Worm (Caenorhabditis elegans) whole organism, mixed stage, embryonic: ENCODE results near the gene pals-20.
"Not testable (repeated sequence)": the region's sequence is repeated elsewhere in the genome, so short reads cannot be mapped to it uniquely, and the experiment has no call there.

Source experiments
- bed-3 ChIP-seq: fragments of 200-800 bp; sonication (Bioruptor generic); optimal IDR thresholded peaks from 3 replicates; lab custom pipeline; 2018; ENCODE audit warnings: mild to moderate bottlenecking, missing genetic modification characterization, moderate library complexity, missing compliant biosample characterization
- blmp-1 ChIP-seq: fragments of 150-350 bp; optimal IDR thresholded peaks from 2 replicates; lab custom pipeline; 2014; ENCODE audit warnings: missing biosample characterization, missing genetic modification characterization
- ceh-39 ChIP-seq: fragments of 150-350 bp; optimal IDR thresholded peaks from 2 replicates; lab custom pipeline; 2014; ENCODE audit warnings: missing biosample characterization, missing genetic modification characterization
- ceh-43 ChIP-seq: fragments of 200-800 bp; sonication (Bioruptor generic); optimal IDR thresholded peaks from 2 replicates; lab custom pipeline; 2018; ENCODE audit warnings: mild to moderate bottlenecking, missing genetic modification characterization, moderate library complexity, missing compliant biosample characterization
- ceh-83 ChIP-seq: fragments of 200-800 bp; sonication (Bioruptor generic); optimal IDR thresholded peaks from 2 replicates; lab custom pipeline; 2018; ENCODE audit warnings: mild to moderate bottlenecking, missing genetic modification characterization, missing compliant biosample characterization
- cnd-1 ChIP-seq: fragments of 200-800 bp; sonication (Bioruptor generic); optimal IDR thresholded peaks from 2 replicates; lab custom pipeline; 2018; ENCODE audit warnings: mild to moderate bottlenecking, missing genetic modification characterization, missing compliant biosample characterization
- elt-1 ChIP-seq: sonication (generic microtip); optimal IDR thresholded peaks from 2 replicates; lab custom pipeline; 2017; ENCODE audit warnings: missing genetic modification characterization, mild to moderate bottlenecking, missing compliant biosample characterization, antibody characterized with exemption, moderate library complexity, borderline replicate concordance; ENCODE audit not compliant: insufficient read depth
- flh-1 ChIP-seq: fragments of 200-800 bp; sonication (Bioruptor generic); optimal IDR thresholded peaks from 2 replicates; lab custom pipeline; 2018; ENCODE audit warnings: mild to moderate bottlenecking, missing genetic modification characterization, moderate library complexity, missing compliant biosample characterization
- ham-2 ChIP-seq: fragments of 200-800 bp; sonication (Bioruptor generic); optimal IDR thresholded peaks from 2 replicates; lab custom pipeline; 2018; ENCODE audit warnings: mild to moderate bottlenecking, missing genetic modification characterization, missing compliant biosample characterization
- hlh-1 ChIP-seq: fragments of 150-350 bp; optimal IDR thresholded peaks from 2 replicates; lab custom pipeline; 2014; ENCODE audit warnings: missing biosample characterization, missing genetic modification reagents, missing genetic modification characterization
- lin-32 ChIP-seq: fragments of 200-800 bp; sonication (Bioruptor generic); optimal IDR thresholded peaks from 2 replicates; lab custom pipeline; 2018; ENCODE audit warnings: mild to moderate bottlenecking, missing genetic modification characterization, missing compliant biosample characterization
- mab-5 ChIP-seq: fragments of 150-350 bp; optimal IDR thresholded peaks from 2 replicates; lab custom pipeline; 2014; ENCODE audit warnings: missing biosample characterization, missing genetic modification characterization
- mls-2 ChIP-seq: sonication (generic microtip); optimal IDR thresholded peaks from 2 replicates; lab custom pipeline; 2016; ENCODE audit warnings: mild to moderate bottlenecking, missing genetic modification characterization, moderate library complexity, missing compliant biosample characterization
- nhr-12 ChIP-seq: fragments of 150-350 bp; optimal IDR thresholded peaks from 2 replicates; lab custom pipeline; 2014; ENCODE audit warnings: missing biosample characterization, missing genetic modification characterization
- nhr-2 ChIP-seq: fragments of 150-350 bp; optimal IDR thresholded peaks from 2 replicates; lab custom pipeline; 2014; ENCODE audit warnings: missing biosample characterization, missing genetic modification characterization
- nhr-28 ChIP-seq: fragments of 150-350 bp; optimal IDR thresholded peaks from 2 replicates; lab custom pipeline; 2014; ENCODE audit warnings: missing biosample characterization, missing genetic modification characterization
- nhr-76 ChIP-seq: sonication (generic microtip); optimal IDR thresholded peaks from 2 replicates; lab custom pipeline; 2017; ENCODE audit warnings: missing biosample characterization, missing genetic modification characterization
- sptf-1 ChIP-seq: sonication (generic microtip); optimal IDR thresholded peaks from 2 replicates; lab custom pipeline; 2017; ENCODE audit warnings: mild to moderate bottlenecking, missing genetic modification characterization, moderate library complexity, missing compliant biosample characterization
- tbx-8 ChIP-seq: fragments of 200-800 bp; sonication (Bioruptor generic); optimal IDR thresholded peaks from 2 replicates; lab custom pipeline; 2018; ENCODE audit warnings: mild to moderate bottlenecking, missing genetic modification characterization, moderate library complexity, missing compliant biosample characterization
- unc-120 ChIP-seq: sonication (generic microtip); optimal IDR thresholded peaks from 2 replicates; lab custom pipeline; 2017; ENCODE audit warnings: missing genetic modification characterization, missing compliant biosample characterization; ENCODE audit not compliant: poor library complexity, severe bottlenecking
- unc-62 ChIP-seq: fragments of 150-350 bp; optimal IDR thresholded peaks from 2 replicates; lab custom pipeline; 2014; ENCODE audit warnings: missing biosample characterization, missing genetic modification reagents, missing genetic modification characterization
- zip-8 ChIP-seq: fragments of 150-350 bp; optimal IDR thresholded peaks from 2 replicates; lab custom pipeline; 2014; ENCODE audit warnings: missing biosample characterization, missing genetic modification characterization
- ztf-11 ChIP-seq: fragments of 150-350 bp; optimal IDR thresholded peaks from 2 replicates; lab custom pipeline; 2014; ENCODE audit warnings: missing biosample characterization, missing genetic modification characterization

pals-20 gene

DNA sequence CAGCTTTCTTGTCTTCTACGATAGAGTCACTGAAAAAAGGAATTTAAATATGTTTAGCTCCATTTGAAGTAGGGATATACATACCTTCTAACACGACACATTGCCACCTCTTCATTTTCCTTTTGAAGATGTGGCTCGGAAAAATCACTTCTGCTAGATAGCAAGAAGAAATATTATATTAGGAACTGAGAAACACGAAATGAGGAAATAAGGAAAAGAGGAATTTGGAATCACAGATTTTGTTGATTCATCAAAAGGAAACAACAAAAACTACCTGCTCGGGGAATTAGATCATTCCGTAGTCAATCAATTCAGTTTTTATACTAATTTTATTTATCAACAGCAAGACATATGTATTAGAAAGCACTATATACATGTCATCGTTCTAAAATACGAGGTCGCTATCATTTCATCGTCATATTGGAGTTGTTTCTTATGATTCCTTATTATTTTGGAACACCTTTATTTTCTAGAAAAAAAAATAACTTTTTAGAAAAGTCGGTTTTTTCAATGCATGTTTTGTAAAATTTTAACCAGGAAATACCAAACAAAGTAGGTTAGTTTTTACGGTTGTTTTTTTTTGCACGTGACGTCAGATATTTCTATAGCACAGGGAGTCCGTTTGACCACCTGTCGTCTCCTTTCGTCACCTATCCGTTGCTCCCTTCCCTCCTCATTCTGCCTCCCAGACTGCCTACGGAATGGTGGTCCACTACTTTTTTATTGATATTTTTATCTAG is 7.4 kb downstream of the pals-20 start, which contains the start of the genes pals-21 and Y82E9BR.6:
Gene pals-21 (minus strand): TSS at position 101 of the 740 bp plus-strand sequence.
Gene Y82E9BR.6 (plus strand): TSS at position 690 of the 740 bp plus-strand sequence.
- TF ChIP-seq hlh-1 (tag; lab: Kevin White, UChicago), result peak; percentile 75
- no peak for TF ChIP-seq ham-2
- TF ChIP-seq ceh-83 (GFP tag; lab: Kevin White, UChicago), result no peak
- TF ChIP-seq sptf-1 (tag; lab: Kevin White, UChicago), result no peak
- no peak for TF ChIP-seq unc-120 (tag; lab: Kevin White, UChicago)
- no peak for TF ChIP-seq ztf-11
- no peak for TF ChIP-seq blmp-1 (tag; lab: Kevin White, UChicago)

ce11 chrIII:1377903-1378302 is 10.2 kb downstream of the pals-20 start, which contains the start of gene pals-40:
Gene pals-40, minus strand, starts transcription at chrIII:1378003.
- not testable (repeated sequence) for TF ChIP-seq ceh-43 (GFP tag; lab: Kevin White, UChicago); zip-8; lin-32 (GFP tag; lab: Kevin White, UChicago)

DNA sequence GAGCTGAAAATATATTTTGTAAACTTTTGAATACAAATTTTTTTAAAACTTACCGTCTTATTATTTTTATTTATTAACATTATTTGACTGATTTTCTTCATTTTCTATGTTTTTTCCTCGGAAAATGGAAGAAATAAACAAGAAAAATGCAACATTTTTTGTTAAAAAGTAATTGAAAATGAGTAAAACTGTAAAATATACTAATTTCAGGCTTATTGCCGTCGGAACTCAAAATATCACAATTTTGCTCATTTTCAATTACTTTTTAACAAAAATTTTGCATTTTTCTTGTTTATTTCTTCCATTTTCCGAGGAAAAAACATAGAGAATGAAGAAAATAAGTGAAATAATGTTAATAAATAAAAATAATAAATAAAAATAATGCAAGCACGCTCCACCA is 12.6 kb downstream of the pals-20 start, which contains the start of gene Y82E9BR.10:
Gene Y82E9BR.10 (minus strand): TSS at position 101 of the 400 bp plus-strand sequence.
- not testable (repeated sequence) for TF ChIP-seq mab-5 (tag; lab: Kevin White, UChicago); zip-8; ceh-39 (tag; lab: Kevin White, UChicago)

DNA sequence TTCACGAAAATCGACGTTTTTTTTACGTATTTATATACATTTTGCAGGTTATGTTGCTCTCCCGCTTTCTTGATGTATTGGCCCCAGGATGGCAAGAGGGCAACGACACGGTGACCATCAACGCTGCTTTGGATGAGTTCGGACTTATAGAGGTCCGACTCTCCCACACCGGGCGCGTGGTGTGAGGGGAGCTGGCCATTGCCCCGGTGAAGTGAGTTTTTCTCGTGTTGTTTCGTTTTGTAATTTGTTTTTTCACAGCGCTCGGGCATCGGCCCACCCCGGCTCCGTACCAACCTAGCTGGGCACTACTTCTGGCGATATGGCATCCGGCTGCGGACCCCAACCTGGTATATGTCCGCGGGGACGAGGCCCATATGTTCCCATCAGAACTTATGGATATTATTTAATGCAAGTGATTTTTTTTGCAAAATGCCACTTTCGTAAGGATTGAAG is 13.7 kb downstream of the pals-20 start, which contains the start of gene Y82E9BR.20:
Gene Y82E9BR.20 (plus strand): TSS at position 51 of the 453 bp plus-strand sequence.
- TF ChIP-seq flh-1 (GFP tag; lab: Kevin White, UChicago), result no peak
- no peak for TF ChIP-seq unc-62 (GFP tag; lab: Kevin White, UChicago)
- TF ChIP-seq nhr-28 (tag; lab: Kevin White, UChicago), result no peak
- TF ChIP-seq cnd-1, result no peak
- TF ChIP-seq ham-2, result no peak
- TF ChIP-seq ceh-83 (GFP tag; lab: Kevin White, UChicago), result no peak
- TF ChIP-seq sptf-1 (tag; lab: Kevin White, UChicago), result no peak
- no peak for TF ChIP-seq ceh-39 (tag; lab: Kevin White, UChicago)
- no peak for TF ChIP-seq blmp-1 (tag; lab: Kevin White, UChicago)
- TF ChIP-seq lin-32 (GFP tag; lab: Kevin White, UChicago), result no peak

DNA sequence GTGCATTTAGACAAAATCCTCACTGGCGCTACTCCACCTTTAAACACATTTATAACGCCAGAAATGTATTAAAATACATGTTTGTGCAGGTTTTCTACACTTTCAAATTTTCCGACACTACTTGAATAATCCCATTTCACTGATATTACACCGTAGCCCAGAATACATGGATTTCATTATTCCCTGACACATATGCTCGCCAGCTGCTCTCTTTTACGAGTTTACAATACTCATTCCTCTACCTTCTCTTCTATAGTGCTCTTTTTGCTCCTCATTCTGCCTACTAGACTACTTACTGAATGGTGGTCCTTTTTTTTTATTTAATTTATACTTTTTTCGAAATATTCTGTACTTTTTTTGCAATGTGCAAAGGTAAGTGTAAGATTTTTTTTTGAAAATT is 15.6 kb downstream of the pals-20 start:
- TF ChIP-seq hlh-1 (tag; lab: Kevin White, UChicago) (peak; percentile 82), ceh-43 (GFP tag; lab: Kevin White, UChicago) (no peak)

DNA sequence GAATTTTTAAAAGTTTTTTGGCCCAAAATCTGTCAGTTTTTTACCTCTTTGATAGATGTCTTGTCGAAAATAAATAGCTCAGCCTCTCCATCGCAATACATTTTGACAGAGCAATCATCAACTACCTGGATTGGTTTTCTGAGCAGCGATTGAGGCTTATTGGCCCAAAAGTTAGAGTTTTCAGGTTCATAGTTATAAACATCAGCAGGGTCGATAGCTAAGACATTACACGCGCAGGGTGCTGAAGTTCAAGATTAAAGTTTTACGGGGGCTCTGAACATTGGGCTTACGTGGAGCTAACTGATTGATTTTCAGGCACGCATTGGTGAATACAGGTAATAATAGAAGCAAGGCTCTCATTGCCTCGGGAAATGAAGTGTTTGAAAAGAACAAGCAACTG is 28.5 kb downstream of the pals-20 start, which contains the start of gene Y82E9BR.9:
Gene Y82E9BR.9 (minus strand): TSS at position 101 of the 400 bp plus-strand sequence.
- TF ChIP-seq nhr-2 (tag; lab: Kevin White, UChicago), result no peak
- TF ChIP-seq ceh-83 (GFP tag; lab: Kevin White, UChicago), result no peak
- TF ChIP-seq elt-1 (tag; lab: Kevin White, UChicago), result no peak
- TF ChIP-seq mls-2, result no peak
- TF ChIP-seq nhr-12 (tag; lab: Kevin White, UChicago), result no peak
- TF ChIP-seq tbx-8 (GFP tag; lab: Kevin White, UChicago), result no peak
- TF ChIP-seq zip-8, result no peak
- no peak for TF ChIP-seq nhr-76 (tag; lab: Kevin White, UChicago)
- no peak for TF ChIP-seq unc-62 (GFP tag; lab: Kevin White, UChicago)
- TF ChIP-seq bed-3 (GFP tag; lab: Kevin White, UChicago), result no peak

ce11 chrIII:1357973-1358372 is 30.2 kb downstream of the pals-20 start, which contains the start of gene Y82E9BR.8:
Gene Y82E9BR.8, minus strand, starts transcription at chrIII:1358073.
- not testable (repeated sequence) for TF ChIP-seq ztf-11; nhr-76 (tag; lab: Kevin White, UChicago); elt-1 (tag; lab: Kevin White, UChicago)
